Fruit fly (Drosophila melanogaster) whole organism, embryonic: ENCODE data around the gene CG33284.
A peak's percentile ranks its signal among the peaks of the same experiment; 100 is the strongest.

Experiments
- Atf6 ChIP-seq: fragments of 200-800 bp; sonication (Bioruptor generic); IDR thresholded peaks from 2 replicates; pipeline ENCODE4 v1.3.6; 2022; ENCODE audit warnings: missing biosample characterization, missing genetic modification characterization
- Blimp-1 ChIP-seq: fragments of 200-800 bp; sonication (Bioruptor generic); optimal IDR thresholded peaks from 3 replicates; lab custom pipeline; 2018; ENCODE audit warnings: missing biosample characterization, missing genetic modification characterization, mild to moderate bottlenecking, moderate library complexity, missing genetic modification reagents
- CG12299 ChIP-seq: fragments of 200-800 bp; sonication (Bioruptor generic); optimal IDR thresholded peaks from 2 replicates; lab custom pipeline; 2018; ENCODE audit warnings: missing biosample characterization, mild to moderate bottlenecking, missing genetic modification characterization
- CG14014 ChIP-seq: fragments of 200-800 bp; sonication (Bioruptor generic); IDR thresholded peaks from 2 replicates; pipeline ENCODE4 v1.3.6; 2022; ENCODE audit warnings: missing biosample characterization, missing genetic modification characterization
- CG14710 ChIP-seq: fragments of 200-800 bp; sonication (Bioruptor generic); optimal IDR thresholded peaks from 3 replicates; lab custom pipeline; 2019; ENCODE audit warnings: missing biosample characterization, mild to moderate bottlenecking, missing genetic modification characterization, moderate library complexity
- CG17829 ChIP-seq: fragments of 200-800 bp; optimal IDR thresholded peaks from 2 replicates; lab custom pipeline; 2019; ENCODE audit warnings: missing biosample characterization, mild to moderate bottlenecking, missing genetic modification characterization, moderate library complexity
- CG18476 ChIP-seq: fragments of 200-800 bp; sonication (Bioruptor generic); optimal IDR thresholded peaks from 2 replicates; lab custom pipeline; 2016; ENCODE audit warnings: missing biosample characterization, mild to moderate bottlenecking, missing genetic modification characterization
- CG31224 ChIP-seq: fragments of 200-800 bp; sonication (Bioruptor generic); IDR thresholded peaks from 2 replicates; pipeline ENCODE4 v1.3.6; 2022; ENCODE audit warnings: missing biosample characterization, missing genetic modification characterization
- CG34422 ChIP-seq: fragments of 200-800 bp; sonication (Bioruptor generic); IDR thresholded peaks from 3 replicates; pipeline ENCODE4 v1.3.6; 2022; ENCODE audit warnings: missing biosample characterization, missing genetic modification characterization
- CG43689 ChIP-seq: fragments of 200-800 bp; sonication (Bioruptor generic); IDR thresholded peaks from 2 replicates; pipeline ENCODE4 v1.3.6; 2022; ENCODE audit warnings: missing biosample characterization, missing genetic modification characterization
- CG5953 ChIP-seq: fragments of 200-800 bp; sonication (Bioruptor generic); IDR thresholded peaks from 2 replicates; pipeline ENCODE4 v1.3.6; 2022; ENCODE audit warnings: missing biosample characterization, missing genetic modification characterization
- CG6254 ChIP-seq: fragments of 200-800 bp; sonication (Bioruptor generic); optimal IDR thresholded peaks from 3 replicates; lab custom pipeline; 2017; ENCODE audit warnings: mild to moderate bottlenecking, missing biosample characterization, missing genetic modification reagents, missing genetic modification characterization
- Dbx ChIP-seq: fragments of 200-800 bp; sonication (Bioruptor generic); IDR thresholded peaks from 3 replicates; pipeline ENCODE4 v1.3.6; 2022; ENCODE audit warnings: missing biosample characterization, missing genetic modification characterization
- Dref ChIP-seq: fragments of 200-800 bp; sonication (Bioruptor generic); IDR thresholded peaks from 2 replicates; pipeline ENCODE4 v1.3.6; 2022; ENCODE audit warnings: missing biosample characterization, missing genetic modification characterization
- HLH4C ChIP-seq: fragments of 200-800 bp; sonication (Bioruptor generic); IDR thresholded peaks from 3 replicates; pipeline ENCODE4 v1.3.6; 2022; ENCODE audit warnings: missing biosample characterization, missing genetic modification characterization; ENCODE audit not compliant: partially characterized antibody
- HLH54F ChIP-seq: fragments of 200-800 bp; sonication (Bioruptor generic); optimal IDR thresholded peaks from 3 replicates; lab custom pipeline; 2016; ENCODE audit warnings: missing biosample characterization, missing genetic modification characterization
- Hr78 ChIP-seq, 2 experiments: fragments of 200-800 bp in 1 of 2; fragments of >200 bp in 1 of 2; sonication (Bioruptor generic) in 1 of 2; optimal IDR thresholded peaks; 2 replicates each; lab custom pipeline; 2017 to 2019; ENCODE audit warnings: missing biosample characterization in 2 of 2, missing genetic modification characterization in 2 of 2, mild to moderate bottlenecking in 1 of 2, moderate library complexity in 1 of 2
- Mad ChIP-seq: fragments of 200-800 bp; sonication (Bioruptor generic); optimal IDR thresholded peaks from 2 replicates; lab custom pipeline; 2016; ENCODE audit warnings: missing biosample characterization, missing genetic modification characterization
- NC2β ChIP-seq: fragments of 200-800 bp; sonication (Bioruptor generic); optimal IDR thresholded peaks from 2 replicates; lab custom pipeline; 2016; ENCODE audit warnings: missing biosample characterization, missing genetic modification characterization
- Ravus ChIP-seq: fragments of 200-800 bp; sonication (Bioruptor generic); IDR thresholded peaks from 2 replicates; pipeline ENCODE4 v1.3.6; 2022; ENCODE audit warnings: missing biosample characterization, missing genetic modification characterization
- Sry-δ ChIP-seq: fragments of 200-800 bp; sonication (Bioruptor generic); optimal IDR thresholded peaks from 2 replicates; lab custom pipeline; 2016; ENCODE audit warnings: missing biosample characterization, missing genetic modification characterization
- Ssrp ChIP-seq: fragments of 200-800 bp; sonication (Bioruptor generic); optimal IDR thresholded peaks from 2 replicates; lab custom pipeline; 2018; ENCODE audit warnings: missing biosample characterization, mild to moderate bottlenecking, missing genetic modification characterization, moderate library complexity
- al ChIP-seq: fragments of 200-800 bp; sonication (Bioruptor generic); IDR thresholded peaks from 2 replicates; pipeline ENCODE4 v1.3.6; 2022; ENCODE audit warnings: missing biosample characterization, missing genetic modification characterization
- aop ChIP-seq: fragments of 200-800 bp; sonication (Bioruptor generic); IDR thresholded peaks from 2 replicates; pipeline ENCODE4 v1.3.6; 2022; ENCODE audit warnings: missing biosample characterization, missing genetic modification characterization
- ato ChIP-seq: fragments of 200-800 bp; sonication (Bioruptor generic); IDR thresholded peaks from 2 replicates; pipeline ENCODE4 v1.3.6; 2022; ENCODE audit warnings: missing biosample characterization, missing genetic modification characterization; ENCODE audit not compliant: partially characterized antibody
- bbx ChIP-seq: fragments of 200-800 bp; sonication (Bioruptor generic); IDR thresholded peaks from 2 replicates; pipeline ENCODE4 v1.3.6; 2022; ENCODE audit warnings: missing biosample characterization, missing genetic modification characterization; ENCODE audit not compliant: partially characterized antibody
- bowl ChIP-seq: fragments of 200-800 bp; sonication (Bioruptor generic); IDR thresholded peaks from 2 replicates; pipeline ENCODE4 v1.3.6; 2022; ENCODE audit warnings: missing biosample characterization, missing genetic modification characterization
- cg ChIP-seq: fragments of 200-800 bp; sonication (Bioruptor generic); optimal IDR thresholded peaks from 3 replicates; lab custom pipeline; 2019; ENCODE audit warnings: missing biosample characterization, mild to moderate bottlenecking, missing genetic modification characterization, moderate library complexity
- ci ChIP-seq: fragments of 200-800 bp; sonication (Bioruptor generic); IDR thresholded peaks from 3 replicates; pipeline ENCODE4 v1.3.6; 2022; ENCODE audit warnings: missing biosample characterization, missing genetic modification characterization
- dimm ChIP-seq: fragments of 200-800 bp; sonication (Bioruptor generic); IDR thresholded peaks from 2 replicates; pipeline ENCODE4 v1.3.6; 2022; ENCODE audit warnings: missing biosample characterization, missing genetic modification characterization
- dmrt11E ChIP-seq: fragments of 200-800 bp; sonication (Bioruptor generic); optimal IDR thresholded peaks from 3 replicates; lab custom pipeline; 2018; ENCODE audit warnings: missing biosample characterization, mild to moderate bottlenecking, missing genetic modification characterization, moderate library complexity
- grau ChIP-seq: fragments of 200-800 bp; optimal IDR thresholded peaks from 3 replicates; lab custom pipeline; 2019; ENCODE audit warnings: missing biosample characterization, mild to moderate bottlenecking, missing genetic modification characterization, moderate library complexity
- pho ChIP-seq: fragments of 200-800 bp; sonication (Bioruptor generic); optimal IDR thresholded peaks from 2 replicates; lab custom pipeline; 2016; ENCODE audit warnings: missing biosample characterization, missing genetic modification characterization
- ro ChIP-seq: fragments of 200-800 bp; sonication (Bioruptor generic); IDR thresholded peaks from 2 replicates; pipeline ENCODE4 v1.3.6; 2022; ENCODE audit warnings: missing biosample characterization, missing genetic modification characterization
- seq ChIP-seq: fragments of 200-800 bp; sonication (Bioruptor generic); IDR thresholded peaks from 2 replicates; pipeline ENCODE4 v1.3.6; 2022; ENCODE audit warnings: missing biosample characterization, missing genetic modification characterization
- so ChIP-seq: fragments of 200-800 bp; sonication (Bioruptor generic); IDR thresholded peaks from 3 replicates; pipeline ENCODE4 v1.3.6; 2022; ENCODE audit warnings: missing biosample characterization, missing genetic modification characterization
- sr ChIP-seq: fragments of 200-800 bp; sonication (Bioruptor generic); IDR thresholded peaks from 3 replicates; pipeline ENCODE4 v1.3.6; 2022; ENCODE audit warnings: missing biosample characterization, missing genetic modification characterization
- stc ChIP-seq: fragments of 200-800 bp; sonication (Bioruptor generic); IDR thresholded peaks from 2 replicates; pipeline ENCODE4 v1.3.6; 2022; ENCODE audit warnings: missing biosample characterization, missing genetic modification characterization
- tap ChIP-seq: fragments of 200-800 bp; optimal IDR thresholded peaks from 3 replicates; lab custom pipeline; 2019; ENCODE audit warnings: missing biosample characterization, mild to moderate bottlenecking, missing genetic modification characterization, moderate library complexity
- tio ChIP-seq: fragments of 200-800 bp; sonication (Bioruptor generic); optimal IDR thresholded peaks from 2 replicates; lab custom pipeline; 2017; ENCODE audit warnings: missing biosample characterization, missing genetic modification characterization, inconsistent platforms
- tup ChIP-seq: fragments of 200-800 bp; sonication (Bioruptor generic); optimal IDR thresholded peaks from 2 replicates; lab custom pipeline; 2016; ENCODE audit warnings: missing biosample characterization, mild to moderate bottlenecking, missing genetic modification characterization, moderate library complexity
- wdn ChIP-seq: fragments of 200-800 bp; sonication (Bioruptor generic); IDR thresholded peaks from 2 replicates; pipeline ENCODE4 v1.3.6; 2022; ENCODE audit warnings: missing biosample characterization, missing genetic modification characterization
- wek ChIP-seq: fragments of 200-800 bp; sonication (Bioruptor generic); optimal IDR thresholded peaks from 3 replicates; lab custom pipeline; 2018; ENCODE audit warnings: missing biosample characterization, mild to moderate bottlenecking, missing genetic modification characterization, moderate library complexity
- wor ChIP-seq: fragments of 200-800 bp; sonication (Bioruptor generic); IDR thresholded peaks from 2 replicates; pipeline ENCODE4 v1.3.6; 2022; ENCODE audit warnings: missing biosample characterization, missing genetic modification characterization

CG33284 gene

DNA sequence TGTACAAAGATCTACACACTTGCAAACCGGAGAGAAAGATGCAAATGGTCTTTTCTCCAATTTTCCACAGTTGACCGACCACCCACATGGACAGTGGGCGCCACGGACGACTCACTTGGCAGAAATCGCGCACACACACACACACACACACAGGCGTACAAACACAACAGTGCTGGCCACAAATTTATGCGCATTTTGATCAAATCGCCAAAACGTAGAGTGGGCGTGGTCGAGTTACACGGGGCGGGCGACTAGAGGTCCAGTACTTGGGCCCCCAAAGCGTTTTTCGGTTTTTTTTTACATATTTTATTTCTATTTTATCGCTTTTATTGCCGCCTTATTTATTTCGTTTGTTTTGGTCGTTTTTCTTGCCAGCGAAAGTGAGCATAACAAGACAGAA lies 5.0 kb upstream of the CG33284 start (continued):
- no peak for TF ChIP-seq Sry-δ (GFP tag; lab: Kevin White, UChicago)
- no peak for TF ChIP-seq CG14014 (GFP tag; lab: Robert Waterston, UW)
- no peak for TF ChIP-seq tio
- no peak for TF ChIP-seq CG18476 (GFP tag; lab: Kevin White, UChicago)
- peak; percentile 22 for TF ChIP-seq cg
- no peak for TF ChIP-seq pho
- TF ChIP-seq wek (GFP tag; lab: Kevin White, UChicago) = no peak
- no peak for TF ChIP-seq stc (GFP tag; lab: Robert Waterston, UW)
- TF ChIP-seq bbx (GFP tag; lab: Robert Waterston, UW) = no peak
- TF ChIP-seq seq (GFP tag; lab: Robert Waterston, UW) = no peak
- TF ChIP-seq bowl (GFP tag; lab: Robert Waterston, UW) = no peak
- TF ChIP-seq ro (GFP tag; lab: Robert Waterston, UW) = no peak
- TF ChIP-seq dimm (GFP tag; lab: Robert Waterston, UW) = no peak
- no peak for TF ChIP-seq CG17829
- TF ChIP-seq al (GFP tag; lab: Robert Waterston, UW) = no peak
- TF ChIP-seq dmrt11E (tag; lab: Kevin White, UChicago) = no peak
- TF ChIP-seq HLH54F (GFP tag; lab: Kevin White, UChicago) = no peak
- peak; percentile 30 for TF ChIP-seq Blimp-1 (GFP tag; lab: Kevin White, UChicago)
- TF ChIP-seq CG43689 (GFP tag; lab: Robert Waterston, UW) = no peak
- TF ChIP-seq Dbx = no peak
- TF ChIP-seq CG14710 = no peak
- peak; percentile 35; the same call in 1 of the 2 replicates for TF ChIP-seq CG5953
- TF ChIP-seq HLH4C (GFP tag; lab: Robert Waterston, UW) = no peak
- TF ChIP-seq CG6254 (GFP tag; lab: Kevin White, UChicago) = no peak
- no peak for TF ChIP-seq NC2β
- no peak for TF ChIP-seq Atf6 (GFP tag; lab: Robert Waterston, UW)
- 0 out of 2 replicates have a peak, but pooled peaks have one; percentile 17 for TF ChIP-seq aop
- no peak for TF ChIP-seq CG12299
- TF ChIP-seq tap (tag; lab: Kevin White, UChicago) = no peak
- no peak for TF ChIP-seq ato
- TF ChIP-seq so = no peak
- TF ChIP-seq Hr78 (GFP tag; optimal IDR thresholded peaks at IDR 0.05; lab: Kevin White, UChicago) = no peak
- TF ChIP-seq wor (GFP tag; lab: Robert Waterston, UW) = no peak
- TF ChIP-seq Dref (GFP tag; lab: Robert Waterston, UW) = no peak
- no peak for TF ChIP-seq Mad (GFP tag; lab: Kevin White, UChicago)
- no peak for TF ChIP-seq CG31224 (GFP tag; lab: Robert Waterston, UW)
- peak; percentile 47; the same call in 1 of the 3 replicates for TF ChIP-seq ci (GFP tag; lab: Robert Waterston, UW)
- no peak for TF ChIP-seq Ssrp (tag; lab: Kevin White, UChicago)
- TF ChIP-seq Ravus (GFP tag; lab: Robert Waterston, UW) = no peak
- no peak for TF ChIP-seq grau (tag; lab: Kevin White, UChicago)
- TF ChIP-seq wdn (GFP tag; lab: Robert Waterston, UW) = no peak
- 0 out of 3 replicates have a peak, but pooled peaks have one; percentile 60 for TF ChIP-seq sr (GFP tag; lab: Robert Waterston, UW)
- TF ChIP-seq CG34422 (GFP tag; lab: Robert Waterston, UW) = no peak
- TF ChIP-seq tup (GFP tag; lab: Kevin White, UChicago) = no peak
